Worm (Caenorhabditis elegans): Measurements from ENCODE around the gene C33D3.4.

Gene C33D3.4

ce11 chrX:10482272-10482671 is 6.6 kb upstream of the C33D3.4 start:
- no peak for TF ChIP-seq lin-13 (GFP tag; optimal IDR thresholded peaks at IDR 0.05)
- TF ChIP-seq blmp-1 (tag; optimal IDR thresholded peaks at IDR 0.05; ENCODE audit: insufficient read depth), result no peak
- TF ChIP-seq ztf-11 (tag; optimal IDR thresholded peaks at IDR 0.05), result no peak

- TF ChIP-seq nhr-129 (tag; optimal IDR thresholded peaks at IDR 0.05) (no peak), elt-3 (tag; optimal IDR thresholded peaks at IDR 0.05) (no peak), zag-1 (tag; optimal IDR thresholded peaks at IDR 0.05) (no peak), lin-13 (GFP tag; optimal IDR thresholded peaks at IDR 0.05) (no peak), unc-39 (tag; optimal IDR thresholded peaks at IDR 0.05) (no peak), lin-39 (tag; optimal IDR thresholded peaks at IDR 0.05) (no peak), alr-1 (tag; optimal IDR thresholded peaks at IDR 0.05) (no peak), R02D3.7 (tag; optimal IDR thresholded peaks at IDR 0.05) (no peak), Y55F3AM.14 (GFP tag; optimal IDR thresholded peaks at IDR 0.05) (no peak), dmd-4 (tag; optimal IDR thresholded peaks at IDR 0.05) (no peak), ZK546.5 (tag; optimal IDR thresholded peaks at IDR 0.05) (no peak), sem-4 (tag; optimal IDR thresholded peaks at IDR 0.05) (no peak), crh-2 (tag; optimal IDR thresholded peaks at IDR 0.05) (no peak), gmeb-1 (tag; optimal IDR thresholded peaks at IDR 0.05) (no peak), egl-27 (tag; optimal IDR thresholded peaks at IDR 0.05) (no peak), blmp-1 (tag; optimal IDR thresholded peaks at IDR 0.05; ENCODE audit: insufficient read depth) (no peak), nhr-10 (tag; optimal IDR thresholded peaks at IDR 0.05) (no peak), mbf-1 (tag; optimal IDR thresholded peaks at IDR 0.05) (no peak)
These were observed 3.5 kb upstream of the C33D3.4 start, which contains the start of gene C33D3.3 for ce11 chrX:10485300-10485755. Gene C33D3.3 (plus strand): TSS chrX:10485350.

DNA sequence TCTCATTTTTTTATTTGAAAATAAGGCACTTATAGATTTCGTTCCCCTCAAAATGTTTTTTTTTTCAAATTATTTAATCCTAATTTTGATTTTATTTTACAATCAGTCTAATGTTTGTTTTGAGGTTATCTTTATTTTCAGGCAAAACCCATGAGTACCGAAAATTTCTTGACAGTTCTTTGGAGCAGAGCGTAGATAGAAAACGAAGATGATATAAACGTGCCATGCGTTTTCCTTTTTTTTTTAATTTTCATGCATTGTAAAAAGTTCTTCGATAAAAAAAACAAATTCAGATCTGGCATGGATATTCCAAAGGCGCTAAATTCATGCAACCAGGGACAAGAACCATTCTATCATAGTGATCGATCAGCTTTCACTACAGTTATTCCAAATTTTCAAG is 2.2 kb downstream of the C33D3.4 start, which contains the start of gene C33D3.5:
TSS of gene C33D3.5 (plus strand) at position 301 of the 400 bp plus-strand sequence.
- TF ChIP-seq nhr-12 (tag; optimal IDR thresholded peaks at IDR 0.05) (no peak), peb-1 (tag; optimal IDR thresholded peaks at IDR 0.05) (no peak), nhr-21 (tag; optimal IDR thresholded peaks at IDR 0.05) (no peak), sma-9 (GFP tag; optimal IDR thresholded peaks at IDR 0.05) (no peak), sma-9 (tag; optimal IDR thresholded peaks at IDR 0.05) (no peak), nhr-6 (tag; optimal IDR thresholded peaks at IDR 0.05) (no peak), nhr-23 (tag; optimal IDR thresholded peaks at IDR 0.05) (no peak), lin-11 (tag; optimal IDR thresholded peaks at IDR 0.05) (no peak), nhr-77 (tag; optimal IDR thresholded peaks at IDR 0.05) (no peak), egl-27 (tag; optimal IDR thresholded peaks at IDR 0.05) (no peak), elt-1 (tag; optimal IDR thresholded peaks at IDR 0.05) (no peak)

ce11 chrX:10491875-10492523 is 3.1 kb downstream of the C33D3.4 start:
- TF ChIP-seq zag-1 (tag; optimal IDR thresholded peaks at IDR 0.05) (no peak), sma-3 (GFP tag; optimal IDR thresholded peaks at IDR 0.05) (no peak), lin-13 (GFP tag; optimal IDR thresholded peaks at IDR 0.05) (no peak)

DNA sequence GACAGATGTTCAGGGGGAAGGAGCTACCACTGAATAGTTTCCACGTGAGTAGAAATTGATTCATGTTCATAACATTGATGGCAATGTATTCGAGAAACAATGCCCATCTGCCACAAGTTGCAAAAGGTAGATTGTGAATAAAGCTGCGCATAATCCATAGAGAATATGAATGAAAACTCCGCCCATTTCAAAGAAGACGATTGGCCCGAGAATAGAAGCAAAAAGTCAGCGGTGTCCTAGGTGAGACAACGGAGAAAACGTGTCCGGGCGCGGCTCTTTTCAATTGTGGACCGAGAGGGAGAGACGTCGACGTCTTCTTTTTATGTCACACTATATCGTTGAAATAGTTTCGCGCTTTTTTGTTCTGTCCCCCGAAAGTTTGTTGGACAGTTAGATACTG is 10.7 kb downstream of the C33D3.4 start, which contains the start of gene vab-3:
TSS of gene vab-3 (plus strand) at position 301 of the 400 bp plus-strand sequence.
- TF ChIP-seq aly-2 (tag; optimal IDR thresholded peaks at IDR 0.05), result no peak
- no peak for TF ChIP-seq nhr-25 (tag; optimal IDR thresholded peaks at IDR 0.05)

DNA sequence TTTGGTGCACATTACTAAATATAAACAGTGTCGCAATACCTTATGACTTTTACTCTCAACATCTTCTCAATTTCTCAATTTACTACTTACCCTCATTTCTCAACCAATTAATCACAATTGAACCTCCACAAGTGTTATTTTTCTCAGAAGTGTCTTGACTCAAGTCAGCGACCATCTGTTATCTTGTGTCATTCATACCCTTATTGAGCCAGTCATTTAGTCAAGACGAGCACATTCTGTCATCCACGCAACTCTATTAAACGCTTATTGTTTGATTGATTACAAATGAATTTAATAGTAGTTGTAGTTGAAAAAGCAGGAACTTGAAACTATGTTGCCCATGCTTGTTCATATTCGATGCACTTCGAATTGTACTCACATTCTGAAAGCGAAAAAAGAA is 14.5 kb downstream of the C33D3.4 start:
- TF ChIP-seq fos-1 (tag; optimal IDR thresholded peaks at IDR 0.05) (no peak), mab-5 (tag; optimal IDR thresholded peaks at IDR 0.05) (no peak), unc-55 (GFP tag; optimal IDR thresholded peaks at IDR 0.05) (no peak), ZK546.5 (tag; optimal IDR thresholded peaks at IDR 0.05) (no peak), nhr-21 (tag; optimal IDR thresholded peaks at IDR 0.05) (no peak), nhr-129 (tag; optimal IDR thresholded peaks at IDR 0.05) (no peak), nhr-12 (tag; optimal IDR thresholded peaks at IDR 0.05) (no peak), mbf-1 (tag; optimal IDR thresholded peaks at IDR 0.05) (no peak), unc-39 (tag; optimal IDR thresholded peaks at IDR 0.05) (no peak), aly-2 (tag; optimal IDR thresholded peaks at IDR 0.05) (no peak), lsy-2 (tag; optimal IDR thresholded peaks at IDR 0.05) (no peak), elt-1 (tag; optimal IDR thresholded peaks at IDR 0.05) (no peak)

Data from whole organism, L2 larva.